In the genomic region with DNA sequence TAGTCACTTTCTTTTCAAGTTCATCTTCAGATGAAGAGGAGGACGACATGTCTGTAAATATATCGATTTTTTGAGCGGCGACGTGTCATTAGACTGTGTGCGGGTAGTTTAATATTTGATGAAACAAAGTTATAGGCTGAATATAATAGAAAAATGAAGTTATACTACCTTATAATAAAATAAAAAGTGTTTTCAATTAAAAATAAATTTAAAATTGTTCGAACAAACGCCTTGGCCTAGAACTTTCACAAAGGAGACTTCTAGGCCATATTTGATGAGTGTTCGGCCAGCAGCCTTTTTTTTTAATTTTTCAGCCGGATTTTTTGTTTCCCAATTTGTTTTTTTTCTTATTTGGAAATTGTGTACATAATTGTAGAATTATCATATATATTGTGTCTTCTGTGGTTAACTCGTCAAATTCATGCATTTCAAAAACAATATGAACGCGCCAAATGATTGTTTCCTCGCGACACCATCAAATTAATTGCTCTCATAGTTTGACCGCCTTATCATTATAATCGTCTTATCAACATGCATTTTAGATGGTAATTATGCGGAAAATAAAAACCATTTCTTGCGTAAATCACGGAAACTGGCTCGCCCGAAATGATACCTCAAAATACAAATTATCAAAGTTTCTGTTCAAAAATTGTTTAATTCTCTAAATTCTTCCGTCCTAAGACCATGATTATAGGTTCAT, we compare ENCODE assay signal across 1 worm cellular context.
TF ChIP-seq lines count a peak whose summit lies in the region.

A gene (minus strand): TSS at position 51 of the 700 bp plus-strand sequence.

TF ChIP-seq in whole organism, L1 larva, 84 proteins besides CTCF, POLR2A, EP300 and RAD21 (continued from another document):
- no peak for TF ChIP-seq unc-130 (tag; optimal IDR thresholded peaks at IDR 0.05; lab: Kevin White, UChicago)
- no peak for TF ChIP-seq pqm-1 (tag; optimal IDR thresholded peaks at IDR 0.05; lab: Kevin White, UChicago)
- TF ChIP-seq nhr-19 (GFP tag; conservative IDR thresholded peaks at IDR 0.05; lab: Robert Waterston, UW) = no peak
- no peak for TF ChIP-seq blmp-1 (tag; optimal IDR thresholded peaks at IDR 0.05; lab: Kevin White, UChicago)
